Fruit fly (Drosophila melanogaster) whole organism, embryonic: Measurements from ENCODE around the gene rgn.

Source experiments
- Antp ChIP-seq: fragments of 200-800 bp; sonication (Bioruptor generic); optimal IDR thresholded peaks from 3 replicates; lab custom pipeline; 2016; ENCODE audit warnings: missing biosample characterization, missing genetic modification characterization
- B-H2 ChIP-seq: fragments of 200-800 bp; sonication (Bioruptor generic); optimal IDR thresholded peaks from 2 replicates; lab custom pipeline; 2018; ENCODE audit warnings: missing biosample characterization, mild to moderate bottlenecking, missing genetic modification characterization
- CG10267 ChIP-seq: fragments of 200-800 bp; sonication (Bioruptor generic); optimal IDR thresholded peaks from 2 replicates; lab custom pipeline; 2018; ENCODE audit warnings: missing biosample characterization, mild to moderate bottlenecking, missing genetic modification characterization, moderate library complexity
- CG10274 ChIP-seq: fragments of 200-800 bp; sonication (Bioruptor generic); optimal IDR thresholded peaks from 3 replicates; lab custom pipeline; 2017; ENCODE audit warnings: missing biosample characterization, mild to moderate bottlenecking, missing genetic modification characterization
- CG11085 ChIP-seq: fragments of 200-800 bp; sonication (Bioruptor generic); IDR thresholded peaks from 2 replicates; pipeline ENCODE4 v1.3.6; 2022; ENCODE audit warnings: missing biosample characterization, missing genetic modification characterization
- CG13775 ChIP-seq: fragments of 200-800 bp; sonication (Bioruptor generic); optimal IDR thresholded peaks from 3 replicates; lab custom pipeline; 2017; ENCODE audit warnings: missing biosample characterization, mild to moderate bottlenecking, missing genetic modification characterization
- CG14710 ChIP-seq: fragments of 200-800 bp; sonication (Bioruptor generic); optimal IDR thresholded peaks from 3 replicates; lab custom pipeline; 2019; ENCODE audit warnings: missing biosample characterization, mild to moderate bottlenecking, missing genetic modification characterization, moderate library complexity
- CG15514 ChIP-seq: fragments of 200-800 bp; sonication (Bioruptor generic); optimal IDR thresholded peaks from 3 replicates; lab custom pipeline; 2017; ENCODE audit warnings: missing biosample characterization, missing genetic modification characterization, mild to moderate bottlenecking, moderate library complexity, missing genetic modification reagents
- CG1603 ChIP-seq: fragments of 200-800 bp; sonication (Bioruptor generic); optimal IDR thresholded peaks from 2 replicates; lab custom pipeline; 2019; ENCODE audit warnings: missing biosample characterization, mild to moderate bottlenecking, missing genetic modification characterization, moderate library complexity
- CG16813 ChIP-seq: fragments of 200-800 bp; sonication (Bioruptor generic); IDR thresholded peaks from 3 replicates; pipeline ENCODE4 v1.3.6; 2022; ENCODE audit warnings: missing biosample characterization, missing genetic modification characterization; ENCODE audit not compliant: partially characterized antibody
- CG2202 ChIP-seq: fragments of 200-800 bp; sonication (Bioruptor generic); optimal IDR thresholded peaks from 2 replicates; lab custom pipeline; 2018; ENCODE audit warnings: missing biosample characterization, mild to moderate bottlenecking, missing genetic modification characterization
- CG33213 ChIP-seq: fragments of 200-800 bp; sonication (Bioruptor generic); optimal IDR thresholded peaks from 3 replicates; lab custom pipeline; 2016; ENCODE audit warnings: missing biosample characterization, missing genetic modification characterization
- CG3847 ChIP-seq: fragments of 200-800 bp; sonication (Bioruptor generic); IDR thresholded peaks from 2 replicates; pipeline ENCODE4 v1.3.6; 2022; ENCODE audit warnings: missing biosample characterization, missing genetic modification characterization
- CG3995 ChIP-seq: fragments of 200-800 bp; sonication (Bioruptor generic); optimal IDR thresholded peaks from 3 replicates; lab custom pipeline; 2016; ENCODE audit warnings: missing biosample characterization, missing genetic modification characterization
- CG4617 ChIP-seq: fragments of 200-800 bp; sonication (Bioruptor generic); optimal IDR thresholded peaks from 3 replicates; lab custom pipeline; 2016; ENCODE audit warnings: missing biosample characterization, missing genetic modification characterization, borderline replicate concordance
- CG4854 ChIP-seq: fragments of 200-800 bp; sonication (Bioruptor generic); optimal IDR thresholded peaks from 2 replicates; lab custom pipeline; 2016; ENCODE audit warnings: missing biosample characterization, missing genetic modification characterization, inconsistent platforms
- CG6654 ChIP-seq: fragments of 200-800 bp; sonication (Bioruptor generic); optimal IDR thresholded peaks from 2 replicates; lab custom pipeline; 2017; ENCODE audit warnings: missing biosample characterization, mild to moderate bottlenecking, missing genetic modification characterization
- CG7271 ChIP-seq: fragments of 200-800 bp; sonication (Bioruptor generic); optimal IDR thresholded peaks from 2 replicates; lab custom pipeline; 2018; ENCODE audit warnings: missing biosample characterization, mild to moderate bottlenecking, missing genetic modification characterization, moderate library complexity
- CG7963 ChIP-seq: fragments of 200-800 bp; sonication (Bioruptor generic); IDR thresholded peaks from 3 replicates; pipeline ENCODE4 v1.3.6; 2022; ENCODE audit warnings: missing biosample characterization, missing genetic modification characterization; ENCODE audit not compliant: partially characterized antibody
- CG7987 ChIP-seq: fragments of 200-800 bp; sonication (Bioruptor generic); optimal IDR thresholded peaks from 2 replicates; lab custom pipeline; 2018; ENCODE audit warnings: missing biosample characterization, mild to moderate bottlenecking, missing genetic modification characterization, moderate library complexity
- D19B ChIP-seq: fragments of 200-800 bp; sonication (Bioruptor generic); optimal IDR thresholded peaks from 2 replicates; lab custom pipeline; 2017; ENCODE audit warnings: missing biosample characterization, mild to moderate bottlenecking, missing genetic modification characterization
- Dfd ChIP-seq, 2 experiments: fragments of >200 bp; optimal IDR thresholded peaks; 2 replicates each; lab custom pipeline; 2017; ENCODE audit warnings: missing biosample characterization in 2 of 2, missing genetic modification characterization in 2 of 2
- Dref ChIP-seq: fragments of 200-800 bp; sonication (Bioruptor generic); IDR thresholded peaks from 2 replicates; pipeline ENCODE4 v1.3.6; 2022; ENCODE audit warnings: missing biosample characterization, missing genetic modification characterization
- E2f2 ChIP-seq: fragments of 200-800 bp; sonication (Bioruptor generic); IDR thresholded peaks from 2 replicates; pipeline ENCODE4 v1.3.6; 2022; ENCODE audit warnings: missing biosample characterization, missing genetic modification characterization
- Ets65A ChIP-seq: fragments of 200-800 bp; sonication (Bioruptor generic); peaks from one replicate; lab custom pipeline; 2016; ENCODE audit warnings: missing biosample characterization, missing genetic modification characterization
- Hey ChIP-seq: fragments of 200-800 bp; sonication (Bioruptor generic); optimal IDR thresholded peaks from 3 replicates; lab custom pipeline; 2018; ENCODE audit warnings: missing biosample characterization, mild to moderate bottlenecking, missing genetic modification characterization
- Myb ChIP-seq: fragments of 200-800 bp; sonication (Bioruptor generic); optimal IDR thresholded peaks from 2 replicates; lab custom pipeline; 2016; ENCODE audit warnings: missing biosample characterization, missing genetic modification characterization
- NC2β ChIP-seq: fragments of 200-800 bp; sonication (Bioruptor generic); optimal IDR thresholded peaks from 2 replicates; lab custom pipeline; 2016; ENCODE audit warnings: missing biosample characterization, missing genetic modification characterization
- NK7.1 ChIP-seq: fragments of 200-800 bp; sonication (Bioruptor generic); optimal IDR thresholded peaks from 3 replicates; lab custom pipeline; 2016; ENCODE audit warnings: missing biosample characterization, missing genetic modification characterization
- Nf-YC ChIP-seq: fragments of 200-800 bp; optimal IDR thresholded peaks from 3 replicates; lab custom pipeline; 2019; ENCODE audit warnings: missing biosample characterization, mild to moderate bottlenecking, missing genetic modification characterization, moderate library complexity
- Rfx ChIP-seq: fragments of 200-800 bp; sonication (Bioruptor generic); IDR thresholded peaks from 2 replicates; pipeline ENCODE4 v1.3.6; 2022; ENCODE audit warnings: missing biosample characterization, missing genetic modification characterization
- Xrp1 ChIP-seq: fragments of 200-800 bp; sonication (Bioruptor generic); IDR thresholded peaks from 2 replicates; pipeline ENCODE4 v1.3.6; 2022; ENCODE audit warnings: missing biosample characterization, missing genetic modification characterization
- ato ChIP-seq: fragments of 200-800 bp; sonication (Bioruptor generic); IDR thresholded peaks from 2 replicates; pipeline ENCODE4 v1.3.6; 2022; ENCODE audit warnings: missing biosample characterization, missing genetic modification characterization; ENCODE audit not compliant: partially characterized antibody
- chinmo ChIP-seq: fragments of 200-800 bp; sonication (Bioruptor generic); IDR thresholded peaks from 4 replicates; pipeline ENCODE4 v1.3.6; 2022; ENCODE audit warnings: missing biosample characterization, missing genetic modification characterization; ENCODE audit not compliant: partially characterized antibody
- corto ChIP-seq: fragments of 200-800 bp; sonication (Bioruptor generic); optimal IDR thresholded peaks from 2 replicates; lab custom pipeline; 2016; ENCODE audit warnings: missing biosample characterization, mild to moderate bottlenecking, missing genetic modification characterization, moderate library complexity
- da ChIP-seq: fragments of 200-800 bp; sonication (Bioruptor generic); optimal IDR thresholded peaks from 2 replicates; lab custom pipeline; 2016; ENCODE audit warnings: missing biosample characterization, missing genetic modification characterization
- dm ChIP-seq: fragments of 200-800 bp; sonication (Bioruptor generic); optimal IDR thresholded peaks from 3 replicates; lab custom pipeline; 2016; ENCODE audit warnings: missing biosample characterization, missing genetic modification characterization
- ems ChIP-seq: fragments of 200-800 bp; sonication (Bioruptor generic); optimal IDR thresholded peaks from 3 replicates; lab custom pipeline; 2016; ENCODE audit warnings: missing biosample characterization, missing genetic modification characterization
- fu2 ChIP-seq: fragments of 200-800 bp; sonication (Bioruptor generic); optimal IDR thresholded peaks from 2 replicates; lab custom pipeline; 2016; ENCODE audit warnings: missing biosample characterization, missing genetic modification characterization
- gce ChIP-seq: fragments of 200-800 bp; sonication (Bioruptor generic); IDR thresholded peaks from 3 replicates; pipeline ENCODE4 v1.3.6; 2022; ENCODE audit warnings: missing biosample characterization, missing genetic modification characterization
- gfzf ChIP-seq: fragments of 200-800 bp; sonication (Bioruptor generic); optimal IDR thresholded peaks from 2 replicates; lab custom pipeline; 2016; ENCODE audit warnings: missing biosample characterization, mild to moderate bottlenecking, missing genetic modification characterization, moderate library complexity
- gsb-n ChIP-seq: fragments of 200-800 bp; sonication (Bioruptor generic); optimal IDR thresholded peaks from 3 replicates; lab custom pipeline; 2018; ENCODE audit warnings: missing biosample characterization, mild to moderate bottlenecking, missing genetic modification characterization
- lilli ChIP-seq: fragments of 200-800 bp; sonication (Bioruptor generic); optimal IDR thresholded peaks from 3 replicates; lab custom pipeline; 2016; ENCODE audit warnings: missing biosample characterization, missing genetic modification characterization
- mam ChIP-seq: fragments of 200-800 bp; sonication (Bioruptor generic); optimal IDR thresholded peaks from 3 replicates; lab custom pipeline; 2016; ENCODE audit warnings: missing biosample characterization, missing genetic modification characterization
- nmo ChIP-seq: fragments of 200-800 bp; sonication (Bioruptor generic); optimal IDR thresholded peaks from 2 replicates; lab custom pipeline; 2018; ENCODE audit warnings: missing biosample characterization, mild to moderate bottlenecking, missing genetic modification characterization, moderate library complexity
- odd ChIP-seq: fragments of 200-800 bp; sonication (Bioruptor generic); optimal IDR thresholded peaks from 2 replicates; lab custom pipeline; 2017; ENCODE audit warnings: missing biosample characterization, mild to moderate bottlenecking, missing genetic modification characterization
- pan ChIP-seq, 4 experiments: fragments of >200 bp in 3 of 4; fragments of 200-800 bp in 1 of 4; sonication (Bioruptor generic) in 1 of 4; optimal IDR thresholded peaks in 3 of 4; IDR thresholded peaks in 1 of 4; 2 replicates each; pipeline versions ENCODE4 v1.3.6 to Lab custom; 2017 to 2022; ENCODE audit warnings: missing biosample characterization in 2 of 4, missing genetic modification characterization in 2 of 4, mixed read lengths in 1 of 4
- pho ChIP-seq: fragments of 200-800 bp; sonication (Bioruptor generic); optimal IDR thresholded peaks from 2 replicates; lab custom pipeline; 2016; ENCODE audit warnings: missing biosample characterization, missing genetic modification characterization
- pzg ChIP-seq: fragments of 200-800 bp; sonication (Bioruptor generic); optimal IDR thresholded peaks from 3 replicates; lab custom pipeline; 2018; ENCODE audit warnings: missing biosample characterization, mild to moderate bottlenecking, missing genetic modification characterization, moderate library complexity
- slbo ChIP-seq: fragments of 200-800 bp; sonication (Bioruptor generic); IDR thresholded peaks from 2 replicates; pipeline ENCODE4 v1.3.6; 2022; ENCODE audit warnings: missing biosample characterization, missing genetic modification characterization

Gene rgn

DNA sequence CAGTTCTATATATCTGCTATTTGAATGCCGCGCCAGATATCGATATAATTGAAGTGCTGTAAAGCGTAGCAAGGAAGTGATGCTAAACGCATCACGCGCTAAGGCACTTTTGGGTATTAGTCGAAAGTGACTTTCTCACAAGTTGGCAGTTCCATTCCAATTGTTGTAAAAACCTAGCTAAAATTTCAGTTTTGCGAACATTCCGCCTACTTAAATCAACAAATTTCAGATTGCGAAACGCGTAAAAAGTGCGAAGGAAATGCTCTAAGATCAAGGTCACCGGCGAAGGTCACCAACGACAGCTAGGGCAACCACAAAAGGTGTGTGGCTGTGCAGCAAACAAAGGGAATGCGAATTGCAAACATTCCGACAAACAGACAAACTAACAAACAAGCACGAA lies 63.4 kb downstream of the rgn start, which contains the start of gene Syx7 (continued):
- TF ChIP-seq gsb-n (tag; lab: Kevin White, UChicago) (peak; percentile 5), gfzf (peak; percentile 94), slbo (GFP tag; lab: Robert Waterston, UW) (peak; percentile 50; the same call in 1 of the 2 replicates), chinmo (GFP tag; lab: Robert Waterston, UW) (0 out of 4 replicates have a peak, but pooled peaks have one; percentile 12), CG16813 (GFP tag; lab: Robert Waterston, UW) (peak; percentile 29; the same call in 2 of the 3 replicates), B-H2 (GFP tag; lab: Kevin White, UChicago) (peak; percentile 41), CG7271 (tag; lab: Kevin White, UChicago) (no peak), pzg (GFP tag; lab: Kevin White, UChicago) (peak; percentile 96), NC2β (GFP tag; lab: Kevin White, UChicago) (peak; percentile 48), CG1603 (tag; lab: Kevin White, UChicago) (peak; percentile 71), CG10267 (tag; lab: Kevin White, UChicago) (peak; percentile 97), CG14710 (tag; lab: Kevin White, UChicago) (peak; percentile 52), D19B (GFP tag; lab: Kevin White, UChicago) (no peak), nmo (GFP tag; lab: Kevin White, UChicago) (peak; percentile 64), Dref (GFP tag; lab: Robert Waterston, UW) (peak; percentile 94), Rfx (GFP tag; lab: Robert Waterston, UW) (peak; percentile 52), NK7.1 (GFP tag; lab: Kevin White, UChicago) (no peak), CG7963 (GFP tag; lab: Robert Waterston, UW) (0 out of 3 replicates have a peak, but pooled peaks have one; percentile 34), gce (GFP tag; lab: Robert Waterston, UW) (no peak), mam (GFP tag; lab: Kevin White, UChicago) (peak; percentile 59), corto (no peak), CG3995 (peak; percentile 43), lilli (GFP tag; lab: Kevin White, UChicago) (peak; percentile 46), Hey (tag; lab: Kevin White, UChicago) (no peak), fu2 (GFP tag; lab: Kevin White, UChicago) (peak; percentile 22), CG7987 (GFP tag; lab: Kevin White, UChicago) (no peak), odd (GFP tag; lab: Kevin White, UChicago) (no peak), Dfd (GFP tag; optimal IDR thresholded peaks at IDR 0.05; lab: Kevin White, UChicago) (no peak), CG4617 (GFP tag; lab: Kevin White, UChicago) (peak; percentile 96), CG10274 (GFP tag; lab: Kevin White, UChicago) (no peak), Xrp1 (GFP tag; lab: Robert Waterston, UW) (peak; percentile 32; the same call in 1 of the 2 replicates), ato (GFP tag; lab: Robert Waterston, UW) (0 out of 2 replicates have a peak, but pooled peaks have one; percentile 59), CG33213 (GFP tag; lab: Kevin White, UChicago) (peak; percentile 65), E2f2 (GFP tag; lab: Robert Waterston, UW) (peak; percentile 99), CG3847 (peak; percentile 74), dm (GFP tag; lab: Kevin White, UChicago) (peak; percentile 22), ems (GFP tag; lab: Kevin White, UChicago) (peak; percentile 20), CG13775 (GFP tag; lab: Kevin White, UChicago) (no peak), CG4854 (GFP tag; lab: Kevin White, UChicago) (peak; percentile 15), Antp (peak; percentile 16), CG2202 (tag; lab: Kevin White, UChicago) (no peak), Nf-YC (tag; lab: Kevin White, UChicago) (no peak), Ets65A (GFP tag; lab: Kevin White, UChicago) (peak; percentile 64), da (no peak), CG15514 (peak; percentile 56), CG11085 (GFP tag; lab: Robert Waterston, UW) (no peak), pho (GFP tag; lab: Kevin White, UChicago) (peak; percentile 3), pan (optimal IDR thresholded peaks at IDR 0.05; lab: Kevin White, UChicago) (no peak), pan (GFP tag; optimal IDR thresholded peaks at IDR 0.05 in 1 of 2, IDR thresholded peaks at IDR 0.05 in 1 of 2) (peak in 1 of 2 experiments; percentile 16), CG6654 (GFP tag; lab: Kevin White, UChicago) (peak; percentile 48), Myb (GFP tag; lab: Kevin White, UChicago) (peak; percentile 71)
